Worm (Caenorhabditis elegans) whole organism, L1 larva: Measurements from ENCODE around the gene pes-5.
A peak's percentile ranks its signal among the peaks of the same experiment; 100 is the strongest.

Experiments
- F16B12.6 ChIP-seq: fragments of 150-350 bp; optimal IDR thresholded peaks from 2 replicates; lab custom pipeline; 2014; ENCODE audit warnings: missing biosample characterization, missing genetic modification characterization
- aha-1 ChIP-seq: fragments of 150-350 bp; optimal IDR thresholded peaks from 2 replicates; lab custom pipeline; 2014; ENCODE audit warnings: missing biosample characterization, missing genetic modification characterization
- ama-1 ChIP-seq: fragments of 150-350 bp; optimal IDR thresholded peaks from 2 replicates; lab custom pipeline; 2014
- ceh-8 ChIP-seq: fragments of 200-800 bp; sonication (Bioruptor generic); optimal IDR thresholded peaks from 2 replicates; lab custom pipeline; 2018; ENCODE audit warnings: mild to moderate bottlenecking, missing genetic modification characterization, moderate library complexity, missing compliant biosample characterization
- ceh-90 ChIP-seq: sonication (generic microtip); optimal IDR thresholded peaks from 2 replicates; lab custom pipeline; 2016; ENCODE audit warnings: missing genetic modification characterization, missing compliant biosample characterization
- dpl-1 ChIP-seq, 3 experiments: fragments of 150-350 bp in 2 of 3; sonication (generic microtip) in 1 of 3; optimal IDR thresholded peaks; 2 replicates each; lab custom pipeline; 2014 to 2017; ENCODE audit warnings: missing biosample characterization in 3 of 3, missing genetic modification characterization in 3 of 3, missing genetic modification reagents in 3 of 3
- efl-1 ChIP-seq, 4 experiments: fragments of 150-350 bp; optimal IDR thresholded peaks in 3 of 4; peaks in 1 of 4; 1 replicate in 1 of 4; 2 replicates in 3 of 4; lab custom pipeline; 2014; ENCODE audit warnings: missing biosample characterization in 2 of 4, missing genetic modification characterization in 2 of 4, missing genetic modification reagents in 2 of 4
- efl-3 ChIP-seq: fragments of 200-800 bp; sonication (Bioruptor generic); optimal IDR thresholded peaks from 2 replicates; lab custom pipeline; 2018; ENCODE audit warnings: mild to moderate bottlenecking, missing genetic modification characterization, missing compliant biosample characterization
- egl-13 ChIP-seq: sonication (generic microtip); optimal IDR thresholded peaks from 2 replicates; lab custom pipeline; 2016; ENCODE audit warnings: missing genotype, missing genetic modification reagents, missing genetic modification characterization, missing compliant biosample characterization
- egl-27 ChIP-seq, 2 experiments: fragments of 150-350 bp in 1 of 2; sonication (generic microtip); optimal IDR thresholded peaks; 3 replicates each; lab custom pipeline; 2017 to 2018; ENCODE audit warnings: missing biosample characterization in 2 of 2, missing genetic modification characterization in 2 of 2, missing genetic modification reagents in 2 of 2
- fkh-10 ChIP-seq: sonication (generic microtip); optimal IDR thresholded peaks from 2 replicates; lab custom pipeline; 2017; ENCODE audit warnings: missing biosample characterization, missing genetic modification reagents, missing genetic modification characterization
- fkh-4 ChIP-seq: sonication (generic microtip); optimal IDR thresholded peaks from 2 replicates; lab custom pipeline; 2016; ENCODE audit warnings: missing compliant biosample characterization, missing genetic modification characterization, borderline replicate concordance
- fos-1 ChIP-seq: fragments of 150-350 bp; optimal IDR thresholded peaks from 2 replicates; lab custom pipeline; 2014; ENCODE audit warnings: missing biosample characterization, missing genetic modification characterization
- hlh-17 ChIP-seq: fragments of 200-800 bp; sonication (Bioruptor generic); optimal IDR thresholded peaks from 2 replicates; lab custom pipeline; 2018; ENCODE audit warnings: missing genetic modification characterization, mild to moderate bottlenecking, missing compliant biosample characterization, moderate library complexity, borderline replicate concordance
- irx-1 ChIP-seq: sonication (generic microtip); optimal IDR thresholded peaks from 2 replicates; lab custom pipeline; 2016; ENCODE audit warnings: missing genetic modification characterization, missing compliant biosample characterization
- isw-1 ChIP-seq: fragments of 200-800 bp; sonication (Bioruptor generic); IDR thresholded peaks from 2 replicates; pipeline ENCODE4 v1.3.6; 2022; ENCODE audit warnings: missing genetic modification characterization, missing compliant biosample characterization
- lin-39 ChIP-seq: fragments of 150-350 bp; optimal IDR thresholded peaks from 2 replicates; lab custom pipeline; 2014; ENCODE audit warnings: missing biosample characterization, missing genetic modification reagents, missing genetic modification characterization
- mdl-1 ChIP-seq, 2 experiments: fragments of 150-350 bp; optimal IDR thresholded peaks; 2 replicates each; lab custom pipeline; 2014 to 2017; ENCODE audit warnings: missing biosample characterization in 2 of 2, missing genetic modification characterization in 2 of 2, inconsistent platforms in 1 of 2
- mef-2 ChIP-seq: fragments of 150-350 bp; optimal IDR thresholded peaks from 2 replicates; lab custom pipeline; 2014; ENCODE audit warnings: missing biosample characterization, missing genetic modification characterization
- mep-1 ChIP-seq: fragments of 150-350 bp; optimal IDR thresholded peaks from 2 replicates; lab custom pipeline; 2014; ENCODE audit warnings: missing biosample characterization, missing genetic modification characterization
- nhr-11 ChIP-seq: fragments of 150-350 bp; optimal IDR thresholded peaks from 2 replicates; lab custom pipeline; 2014; ENCODE audit warnings: missing biosample characterization, missing genetic modification characterization
- nhr-12 ChIP-seq: sonication (generic microtip); optimal IDR thresholded peaks from 2 replicates; lab custom pipeline; 2017; ENCODE audit warnings: missing biosample characterization, missing genetic modification characterization
- nhr-19 ChIP-seq: fragments of 200-800 bp; sonication (Bioruptor generic); conservative IDR thresholded peaks from 2 replicates; pipeline ENCODE4 v1.3.6; 2022; ENCODE audit warnings: missing genetic modification characterization, missing compliant biosample characterization
- nhr-20 ChIP-seq: sonication (generic microtip); optimal IDR thresholded peaks from 2 replicates; lab custom pipeline; 2016; ENCODE audit warnings: mild to moderate bottlenecking, missing genetic modification characterization, missing compliant biosample characterization
- nhr-28 ChIP-seq: fragments of 150-350 bp; optimal IDR thresholded peaks from 2 replicates; lab custom pipeline; 2014; ENCODE audit warnings: missing biosample characterization, missing genetic modification characterization
- nhr-84 ChIP-seq: sonication (generic microtip); optimal IDR thresholded peaks from 2 replicates; lab custom pipeline; 2017; ENCODE audit warnings: missing biosample characterization, missing genetic modification characterization
- nhr-85 ChIP-seq: sonication (generic microtip); peaks from one replicate; lab custom pipeline; 2016; ENCODE audit warnings: missing genetic modification characterization, inconsistent platforms, missing compliant biosample characterization
- nhr-90 ChIP-seq: sonication (generic microtip); optimal IDR thresholded peaks from 2 replicates; lab custom pipeline; 2016; ENCODE audit warnings: mild to moderate bottlenecking, missing genetic modification characterization, missing compliant biosample characterization; ENCODE audit not compliant: poor library complexity
- pag-3 ChIP-seq: sonication (generic microtip); optimal IDR thresholded peaks from 2 replicates; lab custom pipeline; 2017; ENCODE audit warnings: missing genetic modification characterization, mild to moderate bottlenecking, missing compliant biosample characterization, antibody characterized with exemption, borderline replicate concordance; ENCODE audit not compliant: insufficient read depth
- pax-3 ChIP-seq: fragments of 200-800 bp; sonication (Bioruptor generic); optimal IDR thresholded peaks from 2 replicates; lab custom pipeline; 2018; ENCODE audit warnings: mild to moderate bottlenecking, missing genetic modification characterization, moderate library complexity, missing compliant biosample characterization
- rnt-1 ChIP-seq: sonication (generic microtip); optimal IDR thresholded peaks from 2 replicates; lab custom pipeline; 2016; ENCODE audit warnings: mild to moderate bottlenecking, missing genetic modification characterization, moderate library complexity, missing compliant biosample characterization
- snu-23 ChIP-seq: sonication (generic microtip); optimal IDR thresholded peaks from 2 replicates; lab custom pipeline; 2016; ENCODE audit warnings: missing genetic modification characterization, missing compliant biosample characterization
- sptf-1 ChIP-seq: fragments of 150-350 bp; optimal IDR thresholded peaks from 2 replicates; lab custom pipeline; 2014; ENCODE audit warnings: missing biosample characterization, missing genetic modification characterization
- sup-37 ChIP-seq: fragments of 200-800 bp; sonication (Bioruptor generic); optimal IDR thresholded peaks from 2 replicates; lab custom pipeline; 2018; ENCODE audit warnings: mild to moderate bottlenecking, missing genetic modification characterization, missing compliant biosample characterization
- swsn-7 ChIP-seq: sonication (generic microtip); optimal IDR thresholded peaks from 2 replicates; lab custom pipeline; 2016; ENCODE audit warnings: missing genetic modification characterization, missing compliant biosample characterization
- tlp-1 ChIP-seq: fragments of 150-350 bp; optimal IDR thresholded peaks from 2 replicates; lab custom pipeline; 2014; ENCODE audit warnings: missing biosample characterization, missing genetic modification characterization
- unc-30 ChIP-seq: sonication (generic microtip); optimal IDR thresholded peaks from 2 replicates; lab custom pipeline; 2017; ENCODE audit warnings: missing biosample characterization, missing genetic modification characterization
- unc-62 ChIP-seq: fragments of 150-350 bp; optimal IDR thresholded peaks from 2 replicates; lab custom pipeline; 2014; ENCODE audit warnings: missing biosample characterization, missing genetic modification reagents, missing genetic modification characterization
- unc-98 ChIP-seq: fragments of 200-800 bp; sonication (Bioruptor generic); IDR thresholded peaks from 2 replicates; pipeline ENCODE4 v1.3.6; 2022; ENCODE audit warnings: missing genetic modification characterization, missing compliant biosample characterization
- xbp-1 ChIP-seq: sonication (generic microtip); optimal IDR thresholded peaks from 2 replicates; lab custom pipeline; 2016; ENCODE audit warnings: missing genetic modification characterization, missing compliant biosample characterization
- zag-1 ChIP-seq: fragments of 150-350 bp; optimal IDR thresholded peaks from 2 replicates; lab custom pipeline; 2014; ENCODE audit warnings: missing biosample characterization, missing genetic modification characterization
- zip-4 ChIP-seq: fragments of 200-800 bp; sonication (Bioruptor generic); optimal IDR thresholded peaks from 2 replicates; lab custom pipeline; 2018; ENCODE audit warnings: mild to moderate bottlenecking, missing genetic modification characterization, moderate library complexity, missing compliant biosample characterization
- ztf-4 ChIP-seq: fragments of 150-350 bp; optimal IDR thresholded peaks from 2 replicates; lab custom pipeline; 2014; ENCODE audit warnings: missing biosample characterization, missing genetic modification characterization

The pes-5 gene

DNA sequence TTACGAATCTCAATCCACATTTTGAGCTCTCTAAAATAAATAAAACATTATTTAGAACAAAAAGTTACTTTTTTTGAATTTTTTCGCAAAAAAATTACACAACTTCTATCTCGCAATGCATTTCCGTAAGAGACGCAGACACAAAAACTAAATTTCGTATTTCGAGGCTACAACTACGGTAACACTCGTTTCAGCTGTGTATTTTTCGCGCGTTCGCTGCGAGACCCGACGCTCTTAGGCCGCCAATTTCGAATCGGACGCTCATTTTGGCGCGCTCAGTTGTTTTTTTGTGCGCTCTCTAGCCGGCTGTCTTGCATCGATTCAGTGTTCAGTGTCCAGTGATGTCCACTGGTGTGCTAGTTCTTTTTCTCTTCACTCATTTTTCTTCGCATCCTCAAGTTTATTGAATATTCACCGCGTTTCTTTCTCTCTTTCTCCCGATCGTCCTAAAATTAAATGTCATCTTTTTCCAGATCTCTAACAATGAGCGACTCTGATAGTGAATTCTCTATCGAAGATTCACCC, 44.9 kb upstream of the pes-5 start, which contains the start of the genes npp-3 and top-2 (continued):
- peak; percentile 92 for TF ChIP-seq nhr-20 (tag; lab: Kevin White, UChicago)
- peak; percentile 97 for TF ChIP-seq snu-23 (GFP tag; lab: Kevin White, UChicago)
- TF ChIP-seq pag-3 (tag; lab: Kevin White, UChicago): no peak
- TF ChIP-seq zip-4 (GFP tag; lab: Kevin White, UChicago): peak; percentile 76
- TF ChIP-seq nhr-84: no peak
- peak; percentile 99 for TF ChIP-seq dpl-1 (GFP tag; optimal IDR thresholded peaks at IDR 0.05; lab: Kevin White, UChicago)
- no peak for TF ChIP-seq mep-1 (tag; lab: Kevin White, UChicago)
- peak; percentile 97 for TF ChIP-seq isw-1
- TF ChIP-seq F16B12.6 (tag; lab: Kevin White, UChicago): peak; percentile 74
- TF ChIP-seq zag-1 (tag; lab: Kevin White, UChicago): no peak
- peak; percentile 93 for TF ChIP-seq nhr-11
- TF ChIP-seq nhr-19 (GFP tag; lab: Robert Waterston, UW): peak; percentile 94
- TF ChIP-seq unc-62 (GFP tag; lab: Kevin White, UChicago): no peak
- no peak for TF ChIP-seq ceh-90 (tag; lab: Kevin White, UChicago)
- no peak for TF ChIP-seq efl-3
- TF ChIP-seq egl-27 (tag; optimal IDR thresholded peaks at IDR 0.05; lab: Kevin White, UChicago): peak; percentile 3 to 22
- peak; percentile 91 for TF ChIP-seq irx-1 (tag; lab: Kevin White, UChicago)
- TF ChIP-seq xbp-1 (tag; lab: Kevin White, UChicago): peak; percentile 93
- TF ChIP-seq hlh-17 (GFP tag; lab: Kevin White, UChicago): no peak
- no peak for TF ChIP-seq unc-30 (tag; lab: Kevin White, UChicago)
- peak; percentile 89 for TF ChIP-seq egl-13
- peak; percentile 24 for TF ChIP-seq sup-37 (GFP tag; lab: Kevin White, UChicago)
- peak; percentile 86 for TF ChIP-seq ceh-8 (GFP tag; lab: Kevin White, UChicago)
- TF ChIP-seq pax-3 (tag; lab: Kevin White, UChicago): peak; percentile 88
- no peak for TF ChIP-seq nhr-28 (tag; lab: Kevin White, UChicago)
- peak; percentile 83 for TF ChIP-seq mef-2 (tag; lab: Kevin White, UChicago)
- TF ChIP-seq tlp-1 (tag; lab: Kevin White, UChicago): no peak
- TF ChIP-seq efl-1 (optimal IDR thresholded peaks at IDR 0.05; lab: Kevin White, UChicago): peak; percentile 98 to 99
- peak; percentile 99 to 100 for TF ChIP-seq efl-1 (GFP tag; optimal IDR thresholded peaks at IDR 0.05 in 1 of 2; lab: Kevin White, UChicago)
- TF ChIP-seq fkh-4 (tag; lab: Kevin White, UChicago): peak; percentile 65
- TF ChIP-seq nhr-90 (tag; lab: Kevin White, UChicago): peak; percentile 90
- TF ChIP-seq swsn-7 (tag; lab: Kevin White, UChicago): peak; percentile 94
- TF ChIP-seq aha-1 (tag; lab: Kevin White, UChicago): peak; percentile 71
- TF ChIP-seq nhr-12 (tag; lab: Kevin White, UChicago): no peak
- peak; percentile 91 for TF ChIP-seq fos-1 (tag; lab: Kevin White, UChicago)
- peak; percentile 97 for TF ChIP-seq nhr-85 (tag; lab: Kevin White, UChicago)
- TF ChIP-seq ama-1 (lab: Kevin White, UChicago): no peak
- TF ChIP-seq fkh-10: peak; percentile 92
- no peak for TF ChIP-seq unc-98
- peak; percentile 83 for TF ChIP-seq lin-39
- TF ChIP-seq ztf-4 (tag; lab: Kevin White, UChicago): peak; percentile 74
- peak in 1 of 2 experiments; percentile 83 for TF ChIP-seq mdl-1 (tag; optimal IDR thresholded peaks at IDR 0.05; lab: Kevin White, UChicago)
- peak; percentile 94 for TF ChIP-seq rnt-1 (tag; lab: Kevin White, UChicago)
- TF ChIP-seq sptf-1: no peak
